Worm (Caenorhabditis elegans) whole organism, midembryonic: ENCODE measurements around the gene dsc-4.
A peak's percentile ranks its signal among the peaks of the same experiment; 100 is the strongest.

Experiments used
- T22C8.4 ChIP-seq: fragments of 200-800 bp; sonication (Bioruptor generic); IDR thresholded peaks from 2 replicates; pipeline ENCODE4 v1.3.6; 2022; ENCODE audit warnings: missing genetic modification characterization, missing compliant biosample characterization
- cog-1 ChIP-seq: sonication (generic microtip); optimal IDR thresholded peaks from 2 replicates; lab custom pipeline; 2016; ENCODE audit warnings: missing genetic modification characterization, missing compliant biosample characterization
- flt-1 ChIP-seq: fragments of 200-800 bp; sonication (Bioruptor generic); IDR thresholded peaks from 2 replicates; pipeline ENCODE4 v1.3.6; 2022; ENCODE audit warnings: missing genetic modification characterization, missing compliant biosample characterization
- klf-2 ChIP-seq: fragments of 200-800 bp; sonication (Bioruptor generic); conservative IDR thresholded peaks from 2 replicates; pipeline ENCODE4 v1.3.6; 2022; ENCODE audit warnings: missing genetic modification reagents, missing genetic modification characterization, missing compliant biosample characterization
- med-1 ChIP-seq: sonication (generic microtip); optimal IDR thresholded peaks from 2 replicates; lab custom pipeline; 2017; ENCODE audit warnings: missing genetic modification characterization, mild to moderate bottlenecking, missing compliant biosample characterization, antibody characterized with exemption, missing genetic modification reagents; ENCODE audit not compliant: insufficient read depth
- ref-1 ChIP-seq: fragments of 200-800 bp; sonication (Bioruptor generic); conservative IDR thresholded peaks from 2 replicates; pipeline ENCODE4 v1.3.6; 2022; ENCODE audit warnings: missing genetic modification reagents, missing genetic modification characterization, missing compliant biosample characterization
- tab-1 ChIP-seq: fragments of 200-800 bp; sonication (Bioruptor generic); IDR thresholded peaks from 2 replicates; pipeline ENCODE4 v1.3.6; 2022; ENCODE audit warnings: missing genetic modification characterization, missing compliant biosample characterization
- ztf-23 ChIP-seq: fragments of 200-800 bp; sonication (Bioruptor generic); IDR thresholded peaks from 2 replicates; pipeline ENCODE4 v1.3.6; 2022; ENCODE audit warnings: missing genetic modification reagents, missing genetic modification characterization, missing compliant biosample characterization
- ztf-29 ChIP-seq: fragments of 200-800 bp; sonication (Bioruptor generic); IDR thresholded peaks from 2 replicates; pipeline ENCODE4 v1.3.6; 2022; ENCODE audit warnings: missing genetic modification reagents, missing genetic modification characterization, missing compliant biosample characterization

Gene dsc-4

ce11 chrIV:324759-325158 is 4.4 kb upstream of the dsc-4 start, which contains the start of gene drl-1:
Gene drl-1, plus strand, starts transcription at chrIV:325059.
- TF ChIP-seq med-1 (GFP tag; lab: Kevin White, UChicago) (no peak), tab-1 (no peak), klf-2 (GFP tag; lab: Robert Waterston, UW) (no peak), flt-1 (GFP tag; lab: Robert Waterston, UW) (no peak), ztf-29 (GFP tag; lab: Robert Waterston, UW) (no peak), T22C8.4 (GFP tag; lab: Robert Waterston, UW) (no peak), ztf-23 (no peak), cog-1 (no peak), ref-1 (GFP tag; lab: Robert Waterston, UW) (no peak)

DNA sequence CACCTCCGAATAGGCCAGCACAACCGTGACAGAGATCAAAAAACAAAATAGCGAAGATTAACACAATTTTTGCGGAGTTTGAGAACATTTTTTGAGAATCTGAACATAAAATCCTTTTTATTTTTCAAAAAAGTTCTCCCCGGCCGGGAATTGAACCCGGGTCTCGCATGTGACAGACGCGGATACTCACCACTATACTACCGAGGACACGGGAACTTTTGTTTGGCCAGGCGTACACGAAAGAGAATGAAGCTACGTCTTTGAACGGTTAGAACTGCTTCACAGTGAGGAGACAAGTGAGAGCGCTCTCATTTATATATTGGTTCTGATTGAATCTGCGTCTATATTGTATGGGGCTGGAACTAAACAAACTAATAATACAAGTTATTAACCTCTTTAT is 2.2 kb upstream of the dsc-4 start, which contains the start of gene grl-26:
grl-26 (minus strand) TSS at position 318 of the 400 bp plus-strand sequence.
- TF ChIP-seq T22C8.4 (GFP tag; lab: Robert Waterston, UW) (peak; percentile 58), ztf-29 (GFP tag; lab: Robert Waterston, UW) (0 out of 2 replicates have a peak, but pooled peaks have one; percentile 43), tab-1 (peak; percentile 82), klf-2 (GFP tag; lab: Robert Waterston, UW) (peak; percentile 59), ref-1 (GFP tag; lab: Robert Waterston, UW) (no peak), cog-1 (peak; percentile 80), flt-1 (GFP tag; lab: Robert Waterston, UW) (peak; percentile 75), ztf-23 (peak; percentile 81), med-1 (GFP tag; lab: Kevin White, UChicago) (no peak)

DNA sequence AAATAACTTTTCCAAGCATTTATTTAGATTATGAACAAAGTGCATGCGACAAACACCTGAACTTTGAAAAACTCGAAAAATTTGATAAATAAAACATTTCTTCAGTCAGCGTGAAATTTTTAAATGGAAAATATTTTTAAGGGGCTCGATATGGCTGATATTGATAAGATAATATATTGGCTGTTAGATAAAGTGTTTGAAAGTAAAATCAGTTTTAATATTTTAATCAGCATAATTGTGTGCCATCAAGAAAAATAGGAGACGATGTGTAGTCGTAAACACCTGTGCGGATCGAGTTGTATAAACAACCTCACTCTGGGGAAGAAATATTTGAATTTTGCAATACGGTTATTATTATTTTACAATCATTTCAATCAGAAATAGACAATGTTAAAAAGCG is 690 bp downstream of the dsc-4 start:
- TF ChIP-seq ztf-29 (GFP tag; lab: Robert Waterston, UW) (no peak), klf-2 (GFP tag; lab: Robert Waterston, UW) (no peak), ref-1 (GFP tag; lab: Robert Waterston, UW) (no peak), med-1 (GFP tag; lab: Kevin White, UChicago) (no peak), tab-1 (no peak), flt-1 (GFP tag; lab: Robert Waterston, UW) (no peak), cog-1 (no peak), ztf-23 (no peak), T22C8.4 (GFP tag; lab: Robert Waterston, UW) (no peak)

ce11 chrIV:314475-314874 is 5.9 kb downstream of the dsc-4 start:
- TF ChIP-seq flt-1 (GFP tag; lab: Robert Waterston, UW) (no peak), ztf-23 (no peak), ref-1 (GFP tag; lab: Robert Waterston, UW) (no peak), med-1 (GFP tag; lab: Kevin White, UChicago) (no peak), cog-1 (no peak), ztf-29 (GFP tag; lab: Robert Waterston, UW) (no peak), tab-1 (no peak), T22C8.4 (GFP tag; lab: Robert Waterston, UW) (no peak), klf-2 (GFP tag; lab: Robert Waterston, UW) (no peak)

ce11 chrIV:313615-314014 is 6.7 kb downstream of the dsc-4 start, which contains the start of gene snai-1:
Gene snai-1, minus strand, starts transcription at chrIV:313715.
- TF ChIP-seq ref-1 (GFP tag; lab: Robert Waterston, UW) (no peak), ztf-23 (no peak), flt-1 (GFP tag; lab: Robert Waterston, UW) (no peak), T22C8.4 (GFP tag; lab: Robert Waterston, UW) (no peak), ztf-29 (GFP tag; lab: Robert Waterston, UW) (no peak), cog-1 (no peak), klf-2 (GFP tag; lab: Robert Waterston, UW) (no peak), med-1 (GFP tag; lab: Kevin White, UChicago) (no peak), tab-1 (no peak)

- TF ChIP-seq ztf-23 (no peak), T22C8.4 (GFP tag; lab: Robert Waterston, UW) (no peak), ref-1 (GFP tag; lab: Robert Waterston, UW) (no peak), flt-1 (GFP tag; lab: Robert Waterston, UW) (no peak), klf-2 (GFP tag; lab: Robert Waterston, UW) (no peak), tab-1 (no peak), cog-1 (no peak), med-1 (GFP tag; lab: Kevin White, UChicago) (no peak), ztf-29 (GFP tag; lab: Robert Waterston, UW) (no peak)
Measured at ce11 chrIV:309526-309925, 10.8 kb downstream of the dsc-4 start.

ce11 chrIV:307205-307604 is 13.1 kb downstream of the dsc-4 start, which contains the start of gene swt-1:
Gene swt-1, plus strand, starts transcription at chrIV:307505.
- TF ChIP-seq ztf-23: no peak
- TF ChIP-seq ztf-29 (GFP tag; lab: Robert Waterston, UW): no peak
- TF ChIP-seq T22C8.4 (GFP tag; lab: Robert Waterston, UW): no peak
- TF ChIP-seq med-1 (GFP tag; lab: Kevin White, UChicago): no peak
- no peak for TF ChIP-seq cog-1
- TF ChIP-seq klf-2 (GFP tag; lab: Robert Waterston, UW): no peak
- TF ChIP-seq ref-1 (GFP tag; lab: Robert Waterston, UW): no peak
- no peak for TF ChIP-seq flt-1 (GFP tag; lab: Robert Waterston, UW)
- no peak for TF ChIP-seq tab-1

- no peak for TF ChIP-seq cog-1
- TF ChIP-seq klf-2 (GFP tag; lab: Robert Waterston, UW): no peak
- no peak for TF ChIP-seq ref-1 (GFP tag; lab: Robert Waterston, UW)
- TF ChIP-seq ztf-23: no peak
- TF ChIP-seq tab-1: no peak
- no peak for TF ChIP-seq ztf-29 (GFP tag; lab: Robert Waterston, UW)
Measured at ce11 chrIV:306572-306971, 13.8 kb downstream of the dsc-4 start.

ce11 chrIV:305101-305500 is 15.2 kb downstream of the dsc-4 start:
- TF ChIP-seq T22C8.4 (GFP tag; lab: Robert Waterston, UW) (no peak), ref-1 (GFP tag; lab: Robert Waterston, UW) (no peak), med-1 (GFP tag; lab: Kevin White, UChicago) (no peak), tab-1 (no peak), cog-1 (no peak), flt-1 (GFP tag; lab: Robert Waterston, UW) (no peak), ztf-23 (no peak), ztf-29 (GFP tag; lab: Robert Waterston, UW) (no peak), klf-2 (GFP tag; lab: Robert Waterston, UW) (no peak)
